Fruit fly (Drosophila melanogaster) whole organism, embryonic: ENCODE measurements around the gene CG5107.

Experiments
- Aef1 ChIP-seq: fragments of 200-800 bp; sonication (Bioruptor generic); IDR thresholded peaks from 3 replicates; pipeline ENCODE4 v1.3.6; 2022; ENCODE audit warnings: missing biosample characterization, missing genetic modification characterization
- CG8478 ChIP-seq: fragments of >200 bp; optimal IDR thresholded peaks from 2 replicates; lab custom pipeline; 2018
- CG9727 ChIP-seq: fragments of 200-800 bp; sonication (Bioruptor generic); optimal IDR thresholded peaks from 3 replicates; lab custom pipeline; 2017; ENCODE audit warnings: missing biosample characterization, mild to moderate bottlenecking, missing genetic modification characterization
- TFAM ChIP-seq: fragments of 200-800 bp; sonication (Bioruptor generic); optimal IDR thresholded peaks from 2 replicates; lab custom pipeline; 2017; ENCODE audit warnings: missing biosample characterization, missing genetic modification characterization, inconsistent platforms
- grn ChIP-seq: fragments of 200-800 bp; sonication (Bioruptor generic); optimal IDR thresholded peaks from 3 replicates; lab custom pipeline; 2017; ENCODE audit warnings: missing biosample characterization, missing genetic modification characterization
- lbe ChIP-seq: fragments of 200-800 bp; sonication (Bioruptor generic); optimal IDR thresholded peaks from 2 replicates; lab custom pipeline; 2016; ENCODE audit warnings: missing biosample characterization, mild to moderate bottlenecking, missing genetic modification characterization
- maf-S ChIP-seq: fragments of 200-800 bp; sonication (Bioruptor generic); optimal IDR thresholded peaks from 2 replicates; lab custom pipeline; 2016; ENCODE audit warnings: missing biosample characterization, missing genetic modification characterization
- pfk ChIP-seq: fragments of 200-800 bp; sonication (Bioruptor generic); optimal IDR thresholded peaks from 2 replicates; lab custom pipeline; 2018; ENCODE audit warnings: missing biosample characterization, mild to moderate bottlenecking, missing genetic modification characterization, moderate library complexity
- tx ChIP-seq: fragments of 200-800 bp; sonication (Bioruptor generic); optimal IDR thresholded peaks from 2 replicates; lab custom pipeline; 2016; ENCODE audit warnings: missing biosample characterization, missing genetic modification characterization

DNA sequence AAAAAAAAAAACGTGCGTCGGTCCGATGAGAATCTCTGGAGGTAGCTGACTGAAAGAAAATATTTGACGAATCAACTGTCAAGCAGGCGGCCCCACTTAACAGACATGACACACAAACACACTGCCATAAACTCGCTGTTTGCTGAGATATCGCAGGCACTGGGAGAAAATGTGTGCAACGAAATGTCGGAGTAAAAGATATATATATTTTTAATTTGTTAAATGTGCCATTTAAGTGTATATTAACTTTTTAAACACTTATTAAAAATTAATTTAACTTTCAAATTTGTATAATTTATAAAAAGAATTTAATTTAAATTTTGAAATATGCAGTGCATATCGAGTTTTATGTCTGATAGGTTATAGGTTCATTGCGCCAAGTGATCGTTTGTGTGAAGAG is 15.9 kb upstream of the CG5107 start:
- TF ChIP-seq lbe (GFP tag; lab: Kevin White, UChicago) (peak; percentile 39), CG9727 (GFP tag; lab: Kevin White, UChicago) (peak; percentile 79), maf-S (GFP tag; lab: Kevin White, UChicago) (no peak), pfk (no peak), TFAM (GFP tag; lab: Kevin White, UChicago) (no peak), tx (GFP tag; lab: Kevin White, UChicago) (no peak), CG8478 (lab: Kevin White, UChicago) (no peak), Aef1 (GFP tag; lab: Robert Waterston, UW) (peak; percentile 52; the same call in 2 of the 3 replicates), grn (GFP tag; lab: Kevin White, UChicago) (no peak)
